Fruit fly (Drosophila melanogaster) whole organism, embryonic: Measurements from ENCODE around the gene CG45544.

Experiments
- Abd-B ChIP-seq: fragments of 200-800 bp; sonication (Bioruptor generic); optimal IDR thresholded peaks from 2 replicates; lab custom pipeline; 2018; ENCODE audit warnings: missing biosample characterization, mild to moderate bottlenecking, missing genetic modification characterization, moderate library complexity
- Aef1 ChIP-seq: fragments of 200-800 bp; sonication (Bioruptor generic); IDR thresholded peaks from 3 replicates; pipeline ENCODE4 v1.3.6; 2022; ENCODE audit warnings: missing biosample characterization, missing genetic modification characterization
- Atf3 ChIP-seq: fragments of 200-800 bp; sonication (Bioruptor generic); optimal IDR thresholded peaks from 3 replicates; lab custom pipeline; 2016; ENCODE audit warnings: missing biosample characterization, missing genetic modification characterization
- B-H1 ChIP-seq: fragments of 200-800 bp; sonication (Bioruptor generic); IDR thresholded peaks from 3 replicates; pipeline ENCODE4 v1.3.6; 2022; ENCODE audit warnings: missing biosample characterization, missing genetic modification characterization
- CG11247 ChIP-seq: fragments of 200-800 bp; sonication (Bioruptor generic); IDR thresholded peaks from 2 replicates; pipeline ENCODE4 v1.3.6; 2022; ENCODE audit warnings: missing biosample characterization, missing genetic modification characterization
- CG11398 ChIP-seq: fragments of 200-800 bp; sonication (Bioruptor generic); optimal IDR thresholded peaks from 2 replicates; lab custom pipeline; 2016; ENCODE audit warnings: missing biosample characterization, missing genetic modification characterization
- CG14050 ChIP-seq: fragments of 200-800 bp; sonication (Bioruptor generic); IDR thresholded peaks from 3 replicates; pipeline ENCODE4 v1.3.6; 2022; ENCODE audit warnings: missing biosample characterization, missing genetic modification characterization
- CG14710 ChIP-seq: fragments of 200-800 bp; sonication (Bioruptor generic); optimal IDR thresholded peaks from 3 replicates; lab custom pipeline; 2019; ENCODE audit warnings: missing biosample characterization, mild to moderate bottlenecking, missing genetic modification characterization, moderate library complexity
- CG15696 ChIP-seq: fragments of 200-800 bp; sonication (Bioruptor generic); optimal IDR thresholded peaks from 2 replicates; lab custom pipeline; 2019; ENCODE audit warnings: missing biosample characterization, mild to moderate bottlenecking, missing genetic modification characterization, moderate library complexity
- CG17612 ChIP-seq: fragments of 200-800 bp; sonication (Bioruptor generic); IDR thresholded peaks from 2 replicates; pipeline ENCODE4 v1.3.6; 2022; ENCODE audit warnings: missing biosample characterization, missing genetic modification characterization
- CG32767 ChIP-seq: fragments of 200-800 bp; sonication (Bioruptor generic); IDR thresholded peaks from 2 replicates; pipeline ENCODE4 v1.3.6; 2022; ENCODE audit warnings: missing biosample characterization, missing genetic modification characterization
- CG33213 ChIP-seq: fragments of 200-800 bp; sonication (Bioruptor generic); optimal IDR thresholded peaks from 3 replicates; lab custom pipeline; 2016; ENCODE audit warnings: missing biosample characterization, missing genetic modification characterization
- CG3838 ChIP-seq: fragments of 200-800 bp; sonication (Bioruptor generic); optimal IDR thresholded peaks from 3 replicates; lab custom pipeline; 2016; ENCODE audit warnings: missing biosample characterization, missing genetic modification characterization
- CG4424 ChIP-seq: fragments of 200-800 bp; sonication (Bioruptor generic); optimal IDR thresholded peaks from 3 replicates; lab custom pipeline; 2016; ENCODE audit warnings: missing biosample characterization, missing genetic modification characterization
- CG4854 ChIP-seq: fragments of 200-800 bp; sonication (Bioruptor generic); optimal IDR thresholded peaks from 2 replicates; lab custom pipeline; 2016; ENCODE audit warnings: missing biosample characterization, missing genetic modification characterization, inconsistent platforms
- CG5180 ChIP-seq: fragments of 200-800 bp; sonication (Bioruptor generic); optimal IDR thresholded peaks from 3 replicates; lab custom pipeline; 2017; ENCODE audit warnings: missing biosample characterization, missing genetic modification characterization, mild to moderate bottlenecking, moderate library complexity, missing genetic modification reagents
- CG6272 ChIP-seq: fragments of 200-800 bp; sonication (Bioruptor generic); IDR thresholded peaks from 2 replicates; pipeline ENCODE4 v1.3.6; 2022; ENCODE audit warnings: missing biosample characterization, missing genetic modification characterization
- CG8089 ChIP-seq: fragments of 200-800 bp; sonication (Bioruptor generic); optimal IDR thresholded peaks from 3 replicates; lab custom pipeline; 2016; ENCODE audit warnings: missing biosample characterization, missing genetic modification characterization
- CG8478 ChIP-seq: fragments of >200 bp; optimal IDR thresholded peaks from 2 replicates; lab custom pipeline; 2018
- CG9437 ChIP-seq: fragments of 200-800 bp; sonication (Bioruptor generic); optimal IDR thresholded peaks from 2 replicates; lab custom pipeline; 2018; ENCODE audit warnings: missing biosample characterization, mild to moderate bottlenecking, missing genetic modification characterization
- CG9797 ChIP-seq: fragments of 200-800 bp; sonication (Bioruptor generic); optimal IDR thresholded peaks from 3 replicates; lab custom pipeline; 2018; ENCODE audit warnings: missing biosample characterization, mild to moderate bottlenecking, missing genetic modification characterization
- Deaf1 ChIP-seq: fragments of 200-800 bp; optimal IDR thresholded peaks from 3 replicates; lab custom pipeline; 2019; ENCODE audit warnings: missing biosample characterization, mild to moderate bottlenecking, missing genetic modification characterization, moderate library complexity
- Ets97D ChIP-seq: fragments of 200-800 bp; sonication (Bioruptor generic); optimal IDR thresholded peaks from 3 replicates; lab custom pipeline; 2016; ENCODE audit warnings: missing biosample characterization, missing genetic modification characterization
- Hey ChIP-seq: fragments of 200-800 bp; sonication (Bioruptor generic); optimal IDR thresholded peaks from 3 replicates; lab custom pipeline; 2018; ENCODE audit warnings: missing biosample characterization, mild to moderate bottlenecking, missing genetic modification characterization
- HmgZ ChIP-seq: fragments of 200-800 bp; sonication (Bioruptor generic); optimal IDR thresholded peaks from 2 replicates; lab custom pipeline; 2018; ENCODE audit warnings: missing biosample characterization, mild to moderate bottlenecking, missing genetic modification characterization
- Hmx ChIP-seq: fragments of 200-800 bp; sonication (Bioruptor generic); optimal IDR thresholded peaks from 2 replicates; lab custom pipeline; 2016; ENCODE audit warnings: missing biosample characterization, missing genetic modification characterization
- Mad ChIP-seq: fragments of 200-800 bp; sonication (Bioruptor generic); optimal IDR thresholded peaks from 2 replicates; lab custom pipeline; 2016; ENCODE audit warnings: missing biosample characterization, missing genetic modification characterization
- Mes4 ChIP-seq: fragments of 200-800 bp; sonication (Bioruptor generic); optimal IDR thresholded peaks from 2 replicates; lab custom pipeline; 2016; ENCODE audit warnings: missing biosample characterization, missing genetic modification characterization
- NC2α ChIP-seq: fragments of 200-800 bp; sonication (Bioruptor generic); optimal IDR thresholded peaks from 2 replicates; lab custom pipeline; 2016; ENCODE audit warnings: missing biosample characterization, missing genetic modification characterization
- NFAT ChIP-seq: fragments of 200-800 bp; sonication (Bioruptor generic); IDR thresholded peaks from 2 replicates; pipeline ENCODE4 v1.3.6; 2022; ENCODE audit warnings: missing biosample characterization, missing genetic modification characterization
- Oaz ChIP-seq: fragments of 200-800 bp; sonication (Bioruptor generic); IDR thresholded peaks from 2 replicates; pipeline ENCODE4 v1.3.6; 2022; ENCODE audit warnings: missing biosample characterization, missing genetic modification characterization
- Rfx ChIP-seq: fragments of 200-800 bp; sonication (Bioruptor generic); IDR thresholded peaks from 2 replicates; pipeline ENCODE4 v1.3.6; 2022; ENCODE audit warnings: missing biosample characterization, missing genetic modification characterization
- Sin3A ChIP-seq: fragments of >200 bp; optimal IDR thresholded peaks from 2 replicates; lab custom pipeline; 2018
- Sox100B ChIP-seq: fragments of 200-800 bp; sonication (Bioruptor generic); optimal IDR thresholded peaks from 3 replicates; lab custom pipeline; 2018; ENCODE audit warnings: missing biosample characterization, mild to moderate bottlenecking, missing genetic modification characterization
- Sry-β ChIP-seq: fragments of 200-800 bp; sonication (Bioruptor generic); optimal IDR thresholded peaks from 2 replicates; lab custom pipeline; 2018; ENCODE audit warnings: missing biosample characterization, mild to moderate bottlenecking, missing genetic modification characterization, moderate library complexity
- al ChIP-seq: fragments of 200-800 bp; sonication (Bioruptor generic); IDR thresholded peaks from 2 replicates; pipeline ENCODE4 v1.3.6; 2022; ENCODE audit warnings: missing biosample characterization, missing genetic modification characterization
- bab2 ChIP-seq: fragments of 200-800 bp; sonication (Bioruptor generic); optimal IDR thresholded peaks from 2 replicates; lab custom pipeline; 2016; ENCODE audit warnings: missing biosample characterization, missing genetic modification characterization
- ci ChIP-seq: fragments of 200-800 bp; sonication (Bioruptor generic); IDR thresholded peaks from 3 replicates; pipeline ENCODE4 v1.3.6; 2022; ENCODE audit warnings: missing biosample characterization, missing genetic modification characterization
- cwo ChIP-seq: fragments of 200-800 bp; sonication (Bioruptor generic); optimal IDR thresholded peaks from 3 replicates; lab custom pipeline; 2017; ENCODE audit warnings: missing biosample characterization, missing genetic modification characterization, mild to moderate bottlenecking, moderate library complexity, missing genetic modification reagents
- dati ChIP-seq: fragments of 200-800 bp; sonication (Bioruptor generic); IDR thresholded peaks from 2 replicates; pipeline ENCODE4 v1.3.6; 2022; ENCODE audit warnings: missing biosample characterization, missing genetic modification characterization
- dimm ChIP-seq: fragments of 200-800 bp; sonication (Bioruptor generic); IDR thresholded peaks from 2 replicates; pipeline ENCODE4 v1.3.6; 2022; ENCODE audit warnings: missing biosample characterization, missing genetic modification characterization
- esg ChIP-seq: fragments of 200-800 bp; sonication (Bioruptor generic); conservative IDR thresholded peaks from 2 replicates; pipeline ENCODE4 v1.3.6; 2022; ENCODE audit warnings: missing biosample characterization, missing genetic modification characterization
- gsb ChIP-seq: fragments of 200-800 bp; sonication (Bioruptor generic); IDR thresholded peaks from 2 replicates; pipeline ENCODE4 v1.3.6; 2022; ENCODE audit warnings: missing biosample characterization, missing genetic modification characterization
- klu ChIP-seq: fragments of 200-800 bp; sonication (Bioruptor generic); IDR thresholded peaks from 2 replicates; pipeline ENCODE4 v1.3.6; 2022; ENCODE audit warnings: missing biosample characterization, missing genetic modification characterization
- odd ChIP-seq: fragments of 200-800 bp; sonication (Bioruptor generic); optimal IDR thresholded peaks from 2 replicates; lab custom pipeline; 2017; ENCODE audit warnings: missing biosample characterization, mild to moderate bottlenecking, missing genetic modification characterization
- otp ChIP-seq: fragments of 200-800 bp; sonication (Bioruptor generic); IDR thresholded peaks from 3 replicates; pipeline ENCODE4, ENCODE4 v1.3.6; 2022; ENCODE audit warnings: missing biosample characterization, missing genetic modification characterization
- pb ChIP-seq: fragments of 200-800 bp; sonication (Bioruptor generic); optimal IDR thresholded peaks from 3 replicates; lab custom pipeline; 2016; ENCODE audit warnings: missing biosample characterization, missing genetic modification characterization
- phol ChIP-seq: fragments of 200-800 bp; sonication (Bioruptor generic); optimal IDR thresholded peaks from 3 replicates; lab custom pipeline; 2018; ENCODE audit warnings: missing biosample characterization, mild to moderate bottlenecking, missing genetic modification characterization, moderate library complexity
- pnt ChIP-seq: fragments of 200-800 bp; sonication (Bioruptor generic); optimal IDR thresholded peaks from 3 replicates; lab custom pipeline; 2016; ENCODE audit warnings: missing biosample characterization, missing genetic modification characterization
- sim ChIP-seq: fragments of 200-800 bp; sonication (Bioruptor generic); IDR thresholded peaks from 2 replicates; pipeline ENCODE4 v1.3.6; 2022; ENCODE audit warnings: missing biosample characterization, missing genetic modification characterization
- tin ChIP-seq: fragments of 200-800 bp; sonication (Bioruptor generic); optimal IDR thresholded peaks from 3 replicates; lab custom pipeline; 2016; ENCODE audit warnings: missing biosample characterization, missing genetic modification characterization
- tup ChIP-seq: fragments of 200-800 bp; sonication (Bioruptor generic); optimal IDR thresholded peaks from 2 replicates; lab custom pipeline; 2016; ENCODE audit warnings: missing biosample characterization, mild to moderate bottlenecking, missing genetic modification characterization, moderate library complexity
- twi ChIP-seq: fragments of 200-800 bp; optimal IDR thresholded peaks from 2 replicates; lab custom pipeline; 2019; ENCODE audit warnings: missing biosample characterization, mild to moderate bottlenecking, missing genetic modification characterization, moderate library complexity

Gene CG45544

dm6 chr3R:29214262-29214661, 42.0 kb upstream of the CG45544 start (continued):
- TF ChIP-seq tin (GFP tag; lab: Kevin White, UChicago) (peak; percentile 100), cwo (GFP tag; lab: Kevin White, UChicago) (peak; percentile 98), NC2α (GFP tag; lab: Kevin White, UChicago) (peak; percentile 99), Rfx (peak; percentile 100), CG8478 (lab: Kevin White, UChicago) (no peak), Sin3A (lab: Kevin White, UChicago) (no peak), twi (tag; lab: Kevin White, UChicago) (peak; percentile 98), CG15696 (tag; lab: Kevin White, UChicago) (peak; percentile 100), CG33213 (GFP tag; lab: Kevin White, UChicago) (peak; percentile 100), CG17612 (GFP tag; lab: Robert Waterston, UW) (peak; percentile 98), CG8089 (GFP tag; lab: Kevin White, UChicago) (peak; percentile 99), CG11247 (GFP tag; lab: Robert Waterston, UW) (peak; percentile 99), ci (GFP tag; lab: Robert Waterston, UW) (peak; percentile 100), pb (peak; percentile 98), CG9797 (GFP tag; lab: Kevin White, UChicago) (peak; percentile 74), HmgZ (peak; percentile 99), Atf3 (peak; percentile 98), Mes4 (peak; percentile 99), CG11398 (GFP tag; lab: Kevin White, UChicago) (peak; percentile 99), gsb (peak; percentile 98), esg (GFP tag; lab: Robert Waterston, UW) (peak; percentile 99), Sox100B (peak; percentile 98), phol (tag; lab: Kevin White, UChicago) (peak; percentile 98), CG14050 (peak; percentile 99), klu (GFP tag; lab: Robert Waterston, UW) (peak; percentile 95), NFAT (GFP tag; lab: Robert Waterston, UW) (peak; percentile 99), pnt (peak; percentile 98), CG6272 (GFP tag; lab: Robert Waterston, UW) (peak; percentile 96), bab2 (peak; percentile 99), CG32767 (GFP tag; lab: Robert Waterston, UW) (peak; percentile 99), Deaf1 (tag; lab: Kevin White, UChicago) (peak; percentile 89), Oaz (peak; percentile 99), CG14710 (peak; percentile 99), otp (GFP tag; lab: Robert Waterston, UW) (peak; percentile 100), Hmx (GFP tag; lab: Kevin White, UChicago) (peak; percentile 96), sim (peak; percentile 99), CG3838 (peak; percentile 98), Ets97D (GFP tag; lab: Kevin White, UChicago) (peak; percentile 96), B-H1 (GFP tag; lab: Robert Waterston, UW) (peak; percentile 99), dati (peak; percentile 98), CG9437 (GFP tag; lab: Kevin White, UChicago) (peak; percentile 95), CG5180 (GFP tag; lab: Kevin White, UChicago) (peak; percentile 94), Sry-β (GFP tag; lab: Kevin White, UChicago) (peak; percentile 75), Hey (tag; lab: Kevin White, UChicago) (peak; percentile 97), dimm (GFP tag; lab: Robert Waterston, UW) (peak; percentile 97), Mad (GFP tag; lab: Kevin White, UChicago) (peak; percentile 99), Aef1 (peak; percentile 99), Abd-B (GFP tag; lab: Kevin White, UChicago) (peak; percentile 98), al (GFP tag; lab: Robert Waterston, UW) (peak; percentile 98), CG4424 (peak; percentile 99), CG4854 (GFP tag; lab: Kevin White, UChicago) (peak; percentile 99), odd (GFP tag; lab: Kevin White, UChicago) (peak; percentile 99), tup (GFP tag; lab: Kevin White, UChicago) (peak; percentile 99)
